Fruit fly (Drosophila melanogaster): ENCODE results near the gene CG18170.

The CG18170 gene

DNA sequence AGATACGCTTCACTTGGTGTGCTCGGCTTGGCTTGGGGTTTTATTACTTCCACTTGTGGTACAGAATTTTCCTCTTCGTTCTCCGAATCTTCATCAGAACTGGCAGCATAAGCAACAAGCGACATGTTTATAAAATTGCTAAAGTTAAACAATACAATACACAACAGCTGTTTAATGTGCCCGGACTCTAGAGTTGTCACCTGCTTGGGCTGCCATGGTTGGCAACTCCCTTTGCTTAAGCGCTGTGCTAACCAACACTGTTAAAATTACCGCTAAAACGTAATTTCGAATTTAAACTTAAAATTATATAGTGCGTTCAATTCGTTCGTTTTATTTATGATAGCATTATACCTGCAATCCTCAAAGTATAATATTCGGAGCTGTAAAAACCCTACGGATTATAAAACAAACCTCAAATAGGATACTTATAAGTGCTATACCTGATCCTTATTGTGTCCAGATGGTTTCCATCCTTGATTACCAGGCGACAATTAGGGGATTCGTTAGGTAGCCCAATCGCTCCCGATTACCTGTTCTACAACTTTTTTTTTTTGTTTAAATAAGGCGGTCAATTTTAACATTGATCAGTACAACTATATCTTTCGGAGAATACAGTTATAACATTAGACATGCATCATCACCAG is 44.6 kb downstream of the CG18170 start, which contains the start of the genes CG17249 and Bro (continued):
- TF ChIP-seq her (GFP tag; optimal IDR thresholded peaks at IDR 0.05) (peak; percentile 50), CG12155 (GFP tag; optimal IDR thresholded peaks at IDR 0.05) (peak; percentile 43), nerfin-2 (GFP tag; IDR thresholded peaks at IDR 0.05; ENCODE audit: partially characterized antibody) (no peak), dpn (GFP tag; optimal IDR thresholded peaks at IDR 0.05) (peak; percentile 41 to 64), CG4730 (GFP tag; IDR thresholded peaks at IDR 0.05) (no peak), CG3407 (GFP tag; optimal IDR thresholded peaks at IDR 0.05) (no peak), vnd (GFP tag; IDR thresholded peaks at IDR 0.05; ENCODE audit: partially characterized antibody) (0 out of 3 replicates have a peak, but pooled peaks have one; percentile 10), gcm (GFP tag; optimal IDR thresholded peaks at IDR 0.05) (no peak), HLH3B (GFP tag; IDR thresholded peaks at IDR 0.05) (no peak), ato (GFP tag; IDR thresholded peaks at IDR 0.05; ENCODE audit: partially characterized antibody) (no peak), CG14014 (GFP tag; IDR thresholded peaks at IDR 0.05) (no peak), sim (GFP tag; IDR thresholded peaks at IDR 0.05) (no peak), rib (GFP tag; IDR thresholded peaks at IDR 0.05) (no peak), ci (GFP tag; IDR thresholded peaks at IDR 0.05) (peak; percentile 23; the same call in 1 of the 3 replicates), sc (optimal IDR thresholded peaks at IDR 0.05) (no peak), sc (GFP tag; optimal IDR thresholded peaks at IDR 0.05) (no peak), CG4328 (GFP tag; optimal IDR thresholded peaks at IDR 0.05) (no peak), CG4282 (GFP tag; optimal IDR thresholded peaks at IDR 0.05) (peak; percentile 63), CG3995 (GFP tag; optimal IDR thresholded peaks at IDR 0.05) (peak; percentile 5), Doc3 (GFP tag; IDR thresholded peaks at IDR 0.05; ENCODE audit: partially characterized antibody) (0 out of 3 replicates have a peak, but pooled peaks have one; percentile 21), odd (GFP tag; optimal IDR thresholded peaks at IDR 0.05) (no peak), Rfx (GFP tag; IDR thresholded peaks at IDR 0.05) (peak; percentile 76), sna (GFP tag; IDR thresholded peaks at IDR 0.05; ENCODE audit: partially characterized antibody) (no peak), lab (GFP tag; optimal IDR thresholded peaks at IDR 0.05) (no peak), CG4707 (GFP tag; optimal IDR thresholded peaks at IDR 0.05) (no peak), jumu (GFP tag; optimal IDR thresholded peaks at IDR 0.05) (peak; percentile 39), CG17361 (GFP tag; IDR thresholded peaks at IDR 0.05) (no peak), Adf1 (GFP tag; IDR thresholded peaks at IDR 0.05) (no peak), Dfd (GFP tag; optimal IDR thresholded peaks at IDR 0.05) (no peak), CG7357 (GFP tag; IDR thresholded peaks at IDR 0.05) (no peak), CG10267 (tag; optimal IDR thresholded peaks at IDR 0.05) (peak; percentile 98), ems (GFP tag; optimal IDR thresholded peaks at IDR 0.05) (peak; percentile 17), schlank (tag; optimal IDR thresholded peaks at IDR 0.05) (no peak), CG17802 (tag; optimal IDR thresholded peaks at IDR 0.05) (no peak), tgo (GFP tag; IDR thresholded peaks at IDR 0.05) (no peak), Doc2 (GFP tag; IDR thresholded peaks at IDR 0.05) (no peak), emc (GFP tag; optimal IDR thresholded peaks at IDR 0.05) (no peak), ase (GFP tag; IDR thresholded peaks at IDR 0.05) (no peak), NfI (GFP tag; optimal IDR thresholded peaks at IDR 0.05) (peak; percentile 43), Nf-YB (GFP tag; optimal IDR thresholded peaks at IDR 0.05) (no peak), Blimp-1 (GFP tag; optimal IDR thresholded peaks at IDR 0.05) (no peak), tin (GFP tag; optimal IDR thresholded peaks at IDR 0.05) (no peak), grau (tag; optimal IDR thresholded peaks at IDR 0.05) (peak; percentile 13), tap (tag; optimal IDR thresholded peaks at IDR 0.05) (no peak), CG18619 (GFP tag; optimal IDR thresholded peaks at IDR 0.05) (no peak), MTF-1 (GFP tag; optimal IDR thresholded peaks at IDR 0.05; ENCODE audit: borderline replicate concordance) (no peak), CG2199 (GFP tag; IDR thresholded peaks at IDR 0.05) (no peak), Camta (GFP tag; optimal IDR thresholded peaks at IDR 0.05) (no peak), CG5953 (GFP tag; IDR thresholded peaks at IDR 0.05) (no peak), bowl (GFP tag; IDR thresholded peaks at IDR 0.05) (no peak), Nf-YA (GFP tag; IDR thresholded peaks at IDR 0.05) (no peak)

Data from whole organism, embryonic.